Fruit fly (Drosophila melanogaster): ENCODE results near the gene Megf8.
A peak's percentile ranks its signal among the peaks of the same experiment; 100 is the strongest.

The Megf8 gene

dm6 chr2L:8094058-8094825 is 51.0 kb downstream of the Megf8 start (continued):
- peak; percentile 19 for TF ChIP-seq CG6276 (GFP tag; optimal IDR thresholded peaks at IDR 0.05)
- TF ChIP-seq CG10631 (GFP tag; optimal IDR thresholded peaks at IDR 0.05) = no peak
- TF ChIP-seq CG6163 (GFP tag; IDR thresholded peaks at IDR 0.05) = no peak
- TF ChIP-seq CG15336 (GFP tag; IDR thresholded peaks at IDR 0.05) = peak; percentile 31; the same call in 1 of the 2 replicates
- TF ChIP-seq topi (GFP tag; optimal IDR thresholded peaks at IDR 0.05) = no peak
- no peak for TF ChIP-seq CG11762 (GFP tag; optimal IDR thresholded peaks at IDR 0.05; ENCODE audit: insufficient read depth)
- TF ChIP-seq pdm3 (GFP tag; optimal IDR thresholded peaks at IDR 0.05) = no peak
- peak; percentile 36; the same call in 2 of the 3 replicates for TF ChIP-seq CG8119 (GFP tag; IDR thresholded peaks at IDR 0.05)
- TF ChIP-seq CG10669 (GFP tag; optimal IDR thresholded peaks at IDR 0.05) = no peak
- TF ChIP-seq net (GFP tag; optimal IDR thresholded peaks at IDR 0.05) = no peak
- TF ChIP-seq Ets21C (GFP tag; optimal IDR thresholded peaks at IDR 0.05) = no peak
- TF ChIP-seq CG11902 (GFP tag; optimal IDR thresholded peaks at IDR 0.05) = no peak
- peak; percentile 53 for TF ChIP-seq svp (GFP tag)
- no peak for TF ChIP-seq Hr38 (GFP tag; optimal IDR thresholded peaks at IDR 0.05)
- TF ChIP-seq CG6792 (GFP tag; optimal IDR thresholded peaks at IDR 0.05) = no peak

- TF ChIP-seq cyc (GFP tag; optimal IDR thresholded peaks at IDR 0.05) = no peak
- TF ChIP-seq dsx (GFP tag; optimal IDR thresholded peaks at IDR 0.05; ENCODE audit: poor library complexity, severe bottlenecking) = no peak
- peak; percentile 37 for TF ChIP-seq CG9139 (GFP tag; optimal IDR thresholded peaks at IDR 0.05)
- TF ChIP-seq Hr38 (GFP tag; optimal IDR thresholded peaks at IDR 0.05) = no peak
- TF ChIP-seq svp (GFP tag) = peak; percentile 95
- no peak for TF ChIP-seq CG8632 (GFP tag; optimal IDR thresholded peaks at IDR 0.05)
- TF ChIP-seq CG8319 (GFP tag; optimal IDR thresholded peaks at IDR 0.05) = no peak
- TF ChIP-seq CG10631 (GFP tag; optimal IDR thresholded peaks at IDR 0.05) = no peak
- no peak for TF ChIP-seq Blimp-1 (GFP tag; optimal IDR thresholded peaks at IDR 0.05)
- peak; percentile 87 for TF ChIP-seq vri (GFP tag; optimal IDR thresholded peaks at IDR 0.05)
- TF ChIP-seq CG6792 (GFP tag; optimal IDR thresholded peaks at IDR 0.05) = no peak
- no peak for TF ChIP-seq dac (GFP tag; optimal IDR thresholded peaks at IDR 0.05)
- no peak for TF ChIP-seq pdm3 (GFP tag; optimal IDR thresholded peaks at IDR 0.05)
- TF ChIP-seq Hr39 (GFP tag; optimal IDR thresholded peaks at IDR 0.05) = no peak
- TF ChIP-seq fd85E (GFP tag; optimal IDR thresholded peaks at IDR 0.05) = no peak
- TF ChIP-seq Eip78C (GFP tag) = peak; percentile 70
- TF ChIP-seq CG11902 (GFP tag; optimal IDR thresholded peaks at IDR 0.05) = no peak
- peak; percentile 1 for TF ChIP-seq Met (GFP tag; optimal IDR thresholded peaks at IDR 0.05)
- TF ChIP-seq Hr4 (GFP tag; optimal IDR thresholded peaks at IDR 0.05) = no peak
- TF ChIP-seq Sox15 (GFP tag; optimal IDR thresholded peaks at IDR 0.05) = no peak
- TF ChIP-seq esn (GFP tag; optimal IDR thresholded peaks at IDR 0.05) = no peak
- no peak for TF ChIP-seq CG8119 (GFP tag; IDR thresholded peaks at IDR 0.05)
- TF ChIP-seq Gug (GFP tag; IDR thresholded peaks at IDR 0.05) = no peak
- no peak for TF ChIP-seq Ets21C (GFP tag; optimal IDR thresholded peaks at IDR 0.05)
- TF ChIP-seq CG11762 (GFP tag; optimal IDR thresholded peaks at IDR 0.05; ENCODE audit: insufficient read depth) = no peak
- TF ChIP-seq CG11294 (GFP tag; IDR thresholded peaks at IDR 0.05) = no peak
- peak; percentile 89 for TF ChIP-seq Eip93F (GFP tag; optimal IDR thresholded peaks at IDR 0.05)
- no peak for TF ChIP-seq CG1621 (tag; optimal IDR thresholded peaks at IDR 0.05)
- TF ChIP-seq Lpt (GFP tag; optimal IDR thresholded peaks at IDR 0.05) = no peak
- TF ChIP-seq CG6163 (GFP tag; IDR thresholded peaks at IDR 0.05) = no peak
- TF ChIP-seq Sox102F (GFP tag; optimal IDR thresholded peaks at IDR 0.05) = peak; percentile 2
- TF ChIP-seq CG10669 (GFP tag; optimal IDR thresholded peaks at IDR 0.05) = no peak
- no peak for TF ChIP-seq CG3919 (GFP tag; optimal IDR thresholded peaks at IDR 0.05)
- TF ChIP-seq CG15336 (GFP tag; IDR thresholded peaks at IDR 0.05) = no peak
- TF ChIP-seq topi (GFP tag; optimal IDR thresholded peaks at IDR 0.05) = no peak
- TF ChIP-seq CG31627 (GFP tag; optimal IDR thresholded peaks at IDR 0.05) = no peak
- TF ChIP-seq CG6808 (GFP tag; optimal IDR thresholded peaks at IDR 0.05) = peak; percentile 38
- no peak for TF ChIP-seq spab (GFP tag; optimal IDR thresholded peaks at IDR 0.05)
- TF ChIP-seq CG6276 (GFP tag; optimal IDR thresholded peaks at IDR 0.05) = no peak
- TF ChIP-seq net (GFP tag; optimal IDR thresholded peaks at IDR 0.05) = no peak
- TF ChIP-seq salr (GFP tag; optimal IDR thresholded peaks at IDR 0.05) = no peak
- TF ChIP-seq CG4318 (GFP tag; optimal IDR thresholded peaks at IDR 0.05) = no peak
- TF ChIP-seq Ets96B (tag; optimal IDR thresholded peaks at IDR 0.05) = no peak
- TF ChIP-seq Eip75B (GFP tag; optimal IDR thresholded peaks at IDR 0.05) = no peak
- no peak for TF ChIP-seq eg (GFP tag; IDR thresholded peaks at IDR 0.05)
- TF ChIP-seq fd59A (GFP tag; optimal IDR thresholded peaks at IDR 0.05) = no peak
- TF ChIP-seq lz (GFP tag; optimal IDR thresholded peaks at IDR 0.05) = no peak
Observed at dm6 chr2L:8095176-8095575, 51.9 kb downstream of the Megf8 start.

Measured in whole organism, prepupa.